In genomic region chrX:8558762-8559172, dm6 we compare ENCODE assay signal across 1 fruit fly cellular context.
A peak's percentile ranks its signal among the peaks of the same experiment; 100 is the strongest.
TF ChIP-seq lines count a peak whose summit lies in the region.

TSS of gene IntS4 (minus strand) at chrX:8558781.

TF ChIP-seq in whole organism, embryonic, 481 proteins besides CTCF, POLR2A, EP300 and RAD21 (continued from another document):
- peak; percentile 56; the same call in 1 of the 2 replicates for TF ChIP-seq cas (GFP tag; IDR thresholded peaks at IDR 0.05; lab: Robert Waterston, UW)
- peak; percentile 8 for TF ChIP-seq pum (GFP tag; optimal IDR thresholded peaks at IDR 0.05; lab: Kevin White, UChicago)
- peak; percentile 71 for TF ChIP-seq CG2712 (tag; optimal IDR thresholded peaks at IDR 0.05; lab: Kevin White, UChicago)
- peak; percentile 27; the same call in 1 of the 2 replicates for TF ChIP-seq H2.0 (GFP tag; IDR thresholded peaks at IDR 0.05; lab: Robert Waterston, UW)
- peak; percentile 19 for TF ChIP-seq CG7928 (GFP tag; optimal IDR thresholded peaks at IDR 0.05; lab: Kevin White, UChicago)
- TF ChIP-seq corto (GFP tag; optimal IDR thresholded peaks at IDR 0.05; lab: Kevin White, UChicago): peak; percentile 60
- TF ChIP-seq z (GFP tag; IDR thresholded peaks at IDR 0.05; lab: Robert Waterston, UW): no peak
- TF ChIP-seq H15 (GFP tag; IDR thresholded peaks at IDR 0.05; lab: Robert Waterston, UW): no peak
- TF ChIP-seq mld (GFP tag; IDR thresholded peaks at IDR 0.05; lab: Robert Waterston, UW; ENCODE audit: partially characterized antibody): peak; percentile 63; the same call in 2 of the 3 replicates
- no peak for TF ChIP-seq Abd-B (GFP tag; optimal IDR thresholded peaks at IDR 0.05; lab: Kevin White, UChicago)
- no peak for TF ChIP-seq sens-2 (GFP tag; IDR thresholded peaks at IDR 0.05; lab: Robert Waterston, UW)
- peak; percentile 67 for TF ChIP-seq CG17186 (GFP tag; optimal IDR thresholded peaks at IDR 0.05; lab: Kevin White, UChicago)
- TF ChIP-seq lmd (GFP tag; IDR thresholded peaks at IDR 0.05; lab: Robert Waterston, UW): peak; percentile 69; the same call in 1 of the 2 replicates
- TF ChIP-seq en (GFP tag; optimal IDR thresholded peaks at IDR 0.05; lab: Kevin White, UChicago): no peak
- TF ChIP-seq CG31224 (GFP tag; IDR thresholded peaks at IDR 0.05; lab: Robert Waterston, UW): peak; percentile 34; the same call in 1 of the 2 replicates
- TF ChIP-seq CG15269 (tag; optimal IDR thresholded peaks at IDR 0.05; lab: Kevin White, UChicago): no peak
- TF ChIP-seq Max (GFP tag; optimal IDR thresholded peaks at IDR 0.05; lab: Kevin White, UChicago): peak; percentile 75
- no peak for TF ChIP-seq sqz (GFP tag; optimal IDR thresholded peaks at IDR 0.05; lab: Kevin White, UChicago)
- TF ChIP-seq CG4854 (GFP tag; optimal IDR thresholded peaks at IDR 0.05; lab: Kevin White, UChicago): peak; percentile 39
- TF ChIP-seq Atf3 (GFP tag; optimal IDR thresholded peaks at IDR 0.05; lab: Kevin White, UChicago): peak; percentile 3
- TF ChIP-seq CG7372 (GFP tag; IDR thresholded peaks at IDR 0.05; lab: Robert Waterston, UW): 0 out of 2 replicates have a peak, but pooled peaks have one; percentile 36
- TF ChIP-seq CG2129 (GFP tag; IDR thresholded peaks at IDR 0.05; lab: Robert Waterston, UW; ENCODE audit: partially characterized antibody): peak; percentile 89
- peak; percentile 76 for TF ChIP-seq CG13424 (tag; optimal IDR thresholded peaks at IDR 0.05; lab: Kevin White, UChicago)
- TF ChIP-seq dmrt11E (tag; optimal IDR thresholded peaks at IDR 0.05; lab: Kevin White, UChicago): peak; percentile 45
- TF ChIP-seq CG4360 (GFP tag; IDR thresholded peaks at IDR 0.05; lab: Robert Waterston, UW): 0 out of 2 replicates have a peak, but pooled peaks have one; percentile 6
- 0 out of 2 replicates have a peak, but pooled peaks have one; percentile 52 for TF ChIP-seq CG11247 (GFP tag; IDR thresholded peaks at IDR 0.05; lab: Robert Waterston, UW)
- peak; percentile 5 for TF ChIP-seq CG3838 (GFP tag; optimal IDR thresholded peaks at IDR 0.05; lab: Kevin White, UChicago)
- peak; percentile 59 for TF ChIP-seq az2 (GFP tag; optimal IDR thresholded peaks at IDR 0.05; lab: Kevin White, UChicago)
- peak; percentile 51 for TF ChIP-seq D19A (tag; optimal IDR thresholded peaks at IDR 0.05; lab: Kevin White, UChicago)
- TF ChIP-seq sens (GFP tag; lab: Kevin White, UChicago): peak; percentile 74
- TF ChIP-seq Dip3 (GFP tag; optimal IDR thresholded peaks at IDR 0.05; lab: Kevin White, UChicago): peak; percentile 42
- peak; percentile 92 for TF ChIP-seq MBD-R2 (GFP tag; IDR thresholded peaks at IDR 0.05; lab: Robert Waterston, UW)
- peak; percentile 94 for TF ChIP-seq vnd (GFP tag; IDR thresholded peaks at IDR 0.05; lab: Robert Waterston, UW; ENCODE audit: partially characterized antibody)
- TF ChIP-seq Sin3A (optimal IDR thresholded peaks at IDR 0.05; lab: Kevin White, UChicago): peak; percentile 17
- TF ChIP-seq Sry-δ (GFP tag; optimal IDR thresholded peaks at IDR 0.05; lab: Kevin White, UChicago): peak; percentile 87
- TF ChIP-seq bbx (GFP tag; IDR thresholded peaks at IDR 0.05; lab: Robert Waterston, UW; ENCODE audit: partially characterized antibody): peak; percentile 86
- TF ChIP-seq ssp (GFP tag; IDR thresholded peaks at IDR 0.05; lab: Robert Waterston, UW): peak; percentile 50
- TF ChIP-seq Scr (GFP tag; IDR thresholded peaks at IDR 0.05; lab: Robert Waterston, UW; ENCODE audit: partially characterized antibody): peak; percentile 97
- peak; percentile 1 for TF ChIP-seq CG18011 (GFP tag; optimal IDR thresholded peaks at IDR 0.05; lab: Kevin White, UChicago)
- peak; percentile 51 for TF ChIP-seq CG4617 (GFP tag; optimal IDR thresholded peaks at IDR 0.05; lab: Kevin White, UChicago; ENCODE audit: borderline replicate concordance)
- TF ChIP-seq Meics (GFP tag; optimal IDR thresholded peaks at IDR 0.05; lab: Kevin White, UChicago): peak; percentile 52
- TF ChIP-seq Ssrp (tag; optimal IDR thresholded peaks at IDR 0.05; lab: Kevin White, UChicago): peak; percentile 56
